Worm (Caenorhabditis elegans) whole organism, late embryonic: ENCODE measurements around the gene htas-1.

Experiments used
- ama-1 ChIP-seq: fragments of 150-350 bp; optimal IDR thresholded peaks from 2 replicates; lab custom pipeline; 2014
- ceh-9 ChIP-seq: sonication (generic microtip); optimal IDR thresholded peaks from 2 replicates; lab custom pipeline; 2016; ENCODE audit warnings: mild to moderate bottlenecking, missing genetic modification characterization, inconsistent platforms, missing compliant biosample characterization
- unc-86 ChIP-seq: sonication (generic microtip); optimal IDR thresholded peaks from 2 replicates; lab custom pipeline; 2016; ENCODE audit warnings: missing genetic modification characterization, missing compliant biosample characterization

- no peak for TF ChIP-seq ama-1
- TF ChIP-seq unc-86, result no peak
- no peak for TF ChIP-seq ceh-9 (tag; lab: Kevin White, UChicago)
Measured at ce11 chrIV:9634848-9635247, 48.5 kb downstream of the htas-1 start, which contains the start of gene mca-1.
